Fruit fly (Drosophila melanogaster) whole organism, embryonic: ENCODE data around the gene rho-4.

Experiments
- Ada2b ChIP-seq: fragments of 200-800 bp; sonication (Bioruptor generic); IDR thresholded peaks from 2 replicates; pipeline ENCODE4 v1.3.6; 2022; ENCODE audit warnings: missing biosample characterization, missing genetic modification characterization
- Antp ChIP-seq: fragments of 200-800 bp; sonication (Bioruptor generic); optimal IDR thresholded peaks from 3 replicates; lab custom pipeline; 2016; ENCODE audit warnings: missing biosample characterization, missing genetic modification characterization
- Blimp-1 ChIP-seq: fragments of 200-800 bp; sonication (Bioruptor generic); optimal IDR thresholded peaks from 3 replicates; lab custom pipeline; 2018; ENCODE audit warnings: missing biosample characterization, missing genetic modification characterization, mild to moderate bottlenecking, moderate library complexity, missing genetic modification reagents
- CG10321 ChIP-seq: fragments of 200-800 bp; sonication (Bioruptor generic); IDR thresholded peaks from 2 replicates; pipeline ENCODE4 v1.3.6; 2022; ENCODE audit warnings: missing biosample characterization, missing genetic modification characterization
- CG10543 ChIP-seq: fragments of 200-800 bp; sonication (Bioruptor generic); optimal IDR thresholded peaks from 3 replicates; lab custom pipeline; 2017; ENCODE audit warnings: missing biosample characterization, mild to moderate bottlenecking, missing genetic modification characterization, moderate library complexity
- CG11456 ChIP-seq: fragments of 200-800 bp; sonication (Bioruptor generic); IDR thresholded peaks from 3 replicates; pipeline ENCODE4 v1.3.6; 2022; ENCODE audit warnings: missing biosample characterization, missing genetic modification characterization
- CG12744 ChIP-seq: fragments of 200-800 bp; sonication (Bioruptor generic); optimal IDR thresholded peaks from 2 replicates; lab custom pipeline; 2016; ENCODE audit warnings: missing biosample characterization, missing genetic modification characterization
- CG1603 ChIP-seq: fragments of 200-800 bp; sonication (Bioruptor generic); optimal IDR thresholded peaks from 2 replicates; lab custom pipeline; 2019; ENCODE audit warnings: missing biosample characterization, mild to moderate bottlenecking, missing genetic modification characterization, moderate library complexity
- CG1832 ChIP-seq: fragments of 200-800 bp; sonication (Bioruptor generic); optimal IDR thresholded peaks from 2 replicates; lab custom pipeline; 2017; ENCODE audit warnings: missing biosample characterization, mild to moderate bottlenecking, missing genetic modification characterization, inconsistent platforms
- CG30431 ChIP-seq: fragments of 200-800 bp; sonication (Bioruptor generic); optimal IDR thresholded peaks from 2 replicates; lab custom pipeline; 2017; ENCODE audit warnings: missing biosample characterization, missing genetic modification characterization
- CG8765 ChIP-seq: fragments of 200-800 bp; sonication (Bioruptor generic); IDR thresholded peaks from 2 replicates; pipeline ENCODE4 v1.3.6; 2022; ENCODE audit warnings: missing biosample characterization, missing genetic modification characterization
- CG9932 ChIP-seq: fragments of 200-800 bp; sonication (Bioruptor generic); IDR thresholded peaks from 2 replicates; pipeline ENCODE4 v1.3.6; 2022; ENCODE audit warnings: missing biosample characterization, missing genetic modification characterization
- CrebB ChIP-seq: fragments of 200-800 bp; sonication (Bioruptor generic); optimal IDR thresholded peaks from 3 replicates; lab custom pipeline; 2018; ENCODE audit warnings: missing biosample characterization, mild to moderate bottlenecking, missing genetic modification characterization
- Drgx ChIP-seq: fragments of 200-800 bp; sonication (Bioruptor generic); IDR thresholded peaks from 2 replicates; pipeline ENCODE4 v1.3.6; 2022; ENCODE audit warnings: missing biosample characterization, missing genetic modification characterization
- H15 ChIP-seq: fragments of 200-800 bp; sonication (Bioruptor generic); IDR thresholded peaks from 3 replicates; pipeline ENCODE4 v1.3.6; 2022; ENCODE audit warnings: missing biosample characterization, missing genetic modification characterization
- Hmx ChIP-seq: fragments of 200-800 bp; sonication (Bioruptor generic); optimal IDR thresholded peaks from 2 replicates; lab custom pipeline; 2016; ENCODE audit warnings: missing biosample characterization, missing genetic modification characterization
- Hr51 ChIP-seq, 2 experiments: fragments of 200-800 bp; sonication (Bioruptor generic); optimal IDR thresholded peaks; 2 replicates in 1 of 2; 3 replicates in 1 of 2; lab custom pipeline; 2016 to 2018; ENCODE audit warnings: missing biosample characterization in 2 of 2, missing genetic modification characterization in 2 of 2, mild to moderate bottlenecking in 1 of 2, moderate library complexity in 1 of 2
- Jarid2 ChIP-seq: fragments of 200-800 bp; sonication (Bioruptor generic); optimal IDR thresholded peaks from 3 replicates; lab custom pipeline; 2017; ENCODE audit warnings: mild to moderate bottlenecking, missing biosample characterization, missing genetic modification reagents, missing genetic modification characterization
- MESR4 ChIP-seq: fragments of 200-800 bp; sonication (Bioruptor generic); optimal IDR thresholded peaks from 2 replicates; lab custom pipeline; 2018; ENCODE audit warnings: missing biosample characterization, mild to moderate bottlenecking, missing genetic modification characterization, moderate library complexity
- Meics ChIP-seq: fragments of 200-800 bp; sonication (Bioruptor generic); optimal IDR thresholded peaks from 2 replicates; lab custom pipeline; 2017; ENCODE audit warnings: missing biosample characterization, mild to moderate bottlenecking, missing genetic modification characterization
- NfI ChIP-seq: fragments of 200-800 bp; sonication (Bioruptor generic); optimal IDR thresholded peaks from 3 replicates; lab custom pipeline; 2018; ENCODE audit warnings: missing biosample characterization, mild to moderate bottlenecking, missing genetic modification characterization, moderate library complexity
- PHDP ChIP-seq: fragments of 200-800 bp; sonication (Bioruptor generic); optimal IDR thresholded peaks from 3 replicates; lab custom pipeline; 2018; ENCODE audit warnings: missing biosample characterization, mild to moderate bottlenecking, missing genetic modification characterization, moderate library complexity
- Ravus ChIP-seq: fragments of 200-800 bp; sonication (Bioruptor generic); IDR thresholded peaks from 2 replicates; pipeline ENCODE4 v1.3.6; 2022; ENCODE audit warnings: missing biosample characterization, missing genetic modification characterization
- Rx ChIP-seq: fragments of 200-800 bp; sonication (Bioruptor generic); IDR thresholded peaks from 2 replicates; pipeline ENCODE4 v1.3.6; 2022; ENCODE audit warnings: missing biosample characterization, missing genetic modification characterization
- Scr ChIP-seq: fragments of 200-800 bp; sonication (Bioruptor generic); IDR thresholded peaks from 2 replicates; pipeline ENCODE4 v1.3.6; 2022; ENCODE audit warnings: missing biosample characterization, missing genetic modification characterization; ENCODE audit not compliant: partially characterized antibody
- Ssrp ChIP-seq: fragments of 200-800 bp; sonication (Bioruptor generic); optimal IDR thresholded peaks from 2 replicates; lab custom pipeline; 2018; ENCODE audit warnings: missing biosample characterization, mild to moderate bottlenecking, missing genetic modification characterization, moderate library complexity
- Tbp ChIP-seq: fragments of >200 bp; optimal IDR thresholded peaks from 2 replicates; lab custom pipeline; 2018; ENCODE audit warnings: missing biosample characterization, missing genetic modification characterization
- Trl ChIP-seq, 3 experiments: fragments of >200 bp in 2 of 3; fragments of 200-800 bp in 1 of 3; sonication (Bioruptor generic) in 1 of 3; optimal IDR thresholded peaks; 2 replicates in 1 of 3; 3 replicates in 2 of 3; lab custom pipeline; 2016 to 2017; ENCODE audit warnings: missing biosample characterization in 1 of 3, missing genetic modification characterization in 1 of 3
- YL-1 ChIP-seq: fragments of 200-800 bp; sonication (Bioruptor generic); optimal IDR thresholded peaks from 3 replicates; lab custom pipeline; 2017; ENCODE audit warnings: missing biosample characterization, mild to moderate bottlenecking, missing genetic modification characterization
- bab2 ChIP-seq: fragments of 200-800 bp; sonication (Bioruptor generic); optimal IDR thresholded peaks from 2 replicates; lab custom pipeline; 2016; ENCODE audit warnings: missing biosample characterization, missing genetic modification characterization
- br ChIP-seq: fragments of >200 bp; optimal IDR thresholded peaks from 2 replicates; lab custom pipeline; 2017
- corto ChIP-seq: fragments of 200-800 bp; sonication (Bioruptor generic); optimal IDR thresholded peaks from 2 replicates; lab custom pipeline; 2016; ENCODE audit warnings: missing biosample characterization, mild to moderate bottlenecking, missing genetic modification characterization, moderate library complexity
- crol ChIP-seq: fragments of 200-800 bp; sonication (Bioruptor generic); IDR thresholded peaks from 2 replicates; pipeline ENCODE4 v1.3.6; 2022; ENCODE audit warnings: missing biosample characterization, missing genetic modification characterization
- danr ChIP-seq: fragments of 200-800 bp; sonication (Bioruptor generic); IDR thresholded peaks from 2 replicates; pipeline ENCODE4 v1.3.6; 2022; ENCODE audit warnings: missing biosample characterization, missing genetic modification characterization
- emc ChIP-seq: fragments of 200-800 bp; sonication (Bioruptor generic); optimal IDR thresholded peaks from 2 replicates; lab custom pipeline; 2016; ENCODE audit warnings: missing biosample characterization, missing genetic modification characterization
- ewg ChIP-seq: fragments of 200-800 bp; sonication (Bioruptor generic); optimal IDR thresholded peaks from 3 replicates; lab custom pipeline; 2017; ENCODE audit warnings: mild to moderate bottlenecking, missing biosample characterization, missing genetic modification reagents, missing genetic modification characterization
- gcm2 ChIP-seq: fragments of 200-800 bp; sonication (Bioruptor generic); optimal IDR thresholded peaks from 2 replicates; lab custom pipeline; 2016; ENCODE audit warnings: missing biosample characterization, missing genetic modification characterization
- gem ChIP-seq: fragments of 200-800 bp; sonication (Bioruptor generic); optimal IDR thresholded peaks from 2 replicates; lab custom pipeline; 2019; ENCODE audit warnings: missing biosample characterization, mild to moderate bottlenecking, missing genetic modification characterization, moderate library complexity
- psq ChIP-seq: fragments of 200-800 bp; sonication (Bioruptor generic); optimal IDR thresholded peaks from 2 replicates; lab custom pipeline; 2017; ENCODE audit warnings: missing biosample characterization, missing genetic modification characterization
- salm ChIP-seq: fragments of 200-800 bp; sonication (Bioruptor generic); optimal IDR thresholded peaks from 2 replicates; lab custom pipeline; 2018; ENCODE audit warnings: missing biosample characterization, mild to moderate bottlenecking, missing genetic modification characterization
- schlank ChIP-seq: fragments of 200-800 bp; sonication (Bioruptor generic); optimal IDR thresholded peaks from 2 replicates; lab custom pipeline; 2018; ENCODE audit warnings: missing biosample characterization, mild to moderate bottlenecking, missing genetic modification characterization
- sens ChIP-seq: fragments of 200-800 bp; sonication (Bioruptor generic); peaks from one replicate; lab custom pipeline; 2016; ENCODE audit warnings: missing biosample characterization, missing genetic modification characterization
- sisA ChIP-seq: fragments of 200-800 bp; sonication (Bioruptor generic); IDR thresholded peaks from 2 replicates; pipeline ENCODE4 v1.3.6; 2022; ENCODE audit warnings: missing biosample characterization, missing genetic modification characterization
- stwl ChIP-seq: fragments of 200-800 bp; sonication (Bioruptor generic); optimal IDR thresholded peaks from 3 replicates; lab custom pipeline; 2018; ENCODE audit warnings: missing biosample characterization, mild to moderate bottlenecking, missing genetic modification characterization, moderate library complexity
- sug ChIP-seq: fragments of 200-800 bp; optimal IDR thresholded peaks from 2 replicates; lab custom pipeline; 2019; ENCODE audit warnings: missing biosample characterization, mild to moderate bottlenecking, missing genetic modification characterization, moderate library complexity
- unc-4 ChIP-seq: fragments of 200-800 bp; sonication (Bioruptor generic); IDR thresholded peaks from 2 replicates; pipeline ENCODE4 v1.3.6; 2022; ENCODE audit warnings: missing biosample characterization, missing genetic modification characterization; ENCODE audit not compliant: partially characterized antibody
- yki ChIP-seq: fragments of >200 bp; optimal IDR thresholded peaks from 3 replicates; lab custom pipeline; 2018
- zfh2 ChIP-seq: fragments of 200-800 bp; sonication (Bioruptor generic); optimal IDR thresholded peaks from 2 replicates; lab custom pipeline; 2016; ENCODE audit warnings: missing biosample characterization, missing genetic modification characterization

Gene rho-4

DNA sequence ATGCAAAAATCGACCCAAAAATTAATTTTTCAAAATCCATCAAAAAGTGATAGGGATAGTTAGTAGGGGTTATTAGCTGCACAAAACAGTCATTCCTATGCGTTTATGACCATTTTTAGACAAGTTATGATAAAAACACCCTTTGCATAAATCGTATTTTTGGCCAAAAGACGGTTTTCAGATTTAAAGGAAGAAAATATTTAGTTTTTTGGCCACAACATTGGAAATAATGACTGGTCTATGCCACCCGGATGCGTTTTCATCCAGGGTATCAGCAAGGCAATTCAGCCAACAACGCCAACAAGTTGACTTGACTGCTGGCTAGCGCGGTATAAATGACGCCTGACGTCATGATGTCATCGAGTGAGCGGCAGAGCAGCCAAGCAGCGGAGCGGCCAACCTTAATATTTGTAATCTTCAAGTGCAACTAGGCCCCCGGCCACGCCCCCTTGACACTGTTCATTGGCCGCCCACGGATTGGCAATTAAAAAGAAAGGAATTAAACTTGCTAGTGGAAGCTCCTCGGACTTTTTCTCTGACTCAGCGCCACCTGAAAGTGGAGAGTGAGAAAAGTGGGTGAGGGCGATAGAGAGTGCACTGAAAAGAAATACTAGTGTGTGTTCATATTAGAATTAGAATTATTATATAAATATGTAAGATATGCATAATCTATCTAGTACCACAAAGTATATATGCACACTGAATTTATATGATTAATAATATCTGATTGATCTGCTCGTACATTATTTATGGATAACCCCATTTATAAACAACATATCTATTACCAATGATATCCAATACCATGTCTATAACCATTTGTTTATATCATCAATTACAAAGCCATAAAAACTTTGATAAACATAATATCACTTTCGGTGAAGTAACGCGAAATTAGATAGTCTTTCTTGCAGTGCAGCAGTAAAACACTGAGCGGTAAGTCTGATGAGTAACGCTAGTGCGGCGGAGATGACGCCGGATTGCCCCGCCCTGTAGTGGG lies 39.6 kb upstream of the rho-4 start (continued):
- TF ChIP-seq ewg (GFP tag; lab: Kevin White, UChicago): peak; percentile 65
- TF ChIP-seq Meics (GFP tag; lab: Kevin White, UChicago): peak; percentile 91
- TF ChIP-seq Rx (GFP tag; lab: Robert Waterston, UW): no peak
- TF ChIP-seq Antp (GFP tag; lab: Kevin White, UChicago): peak; percentile 33
- 0 out of 3 replicates have a peak, but pooled peaks have one; percentile 28 for TF ChIP-seq CG11456 (GFP tag; lab: Robert Waterston, UW)
- TF ChIP-seq MESR4: no peak
- TF ChIP-seq YL-1 (GFP tag; lab: Kevin White, UChicago): peak; percentile 39
- no peak for TF ChIP-seq CG1603
- no peak for TF ChIP-seq Tbp (GFP tag; lab: Kevin White, UChicago)
- TF ChIP-seq unc-4: no peak
- 0 out of 3 replicates have a peak, but pooled peaks have one; percentile 26 for TF ChIP-seq H15
- peak in 1 of 2 experiments; percentile 94 for TF ChIP-seq Hr51 (GFP tag; optimal IDR thresholded peaks at IDR 0.05; lab: Kevin White, UChicago)
- TF ChIP-seq CG8765 (GFP tag; lab: Robert Waterston, UW): no peak
- peak; percentile 47 for TF ChIP-seq sisA
- peak; percentile 55; the same call in 1 of the 2 replicates for TF ChIP-seq danr
- no peak for TF ChIP-seq CG12744 (GFP tag; lab: Kevin White, UChicago)
- TF ChIP-seq schlank (tag; lab: Kevin White, UChicago): peak; percentile 19
- TF ChIP-seq Ssrp (tag; lab: Kevin White, UChicago): peak; percentile 85
- TF ChIP-seq CG30431: peak; percentile 58
- TF ChIP-seq NfI: peak; percentile 81
- TF ChIP-seq Drgx (GFP tag; lab: Robert Waterston, UW): peak; percentile 60
- peak; percentile 68 for TF ChIP-seq CG9932 (GFP tag; lab: Robert Waterston, UW)
- TF ChIP-seq CG10543 (GFP tag; lab: Kevin White, UChicago): peak; percentile 87
- peak; percentile 29 for TF ChIP-seq Hmx (GFP tag; lab: Kevin White, UChicago)
- TF ChIP-seq Blimp-1 (GFP tag; lab: Kevin White, UChicago): peak; percentile 76
- TF ChIP-seq gcm2 (GFP tag; lab: Kevin White, UChicago): no peak
- TF ChIP-seq CG10321 (GFP tag; lab: Robert Waterston, UW): no peak; the same call in 1 of the 2 replicates
- peak; percentile 47 for TF ChIP-seq bab2 (GFP tag; lab: Kevin White, UChicago)
- TF ChIP-seq sug (tag; lab: Kevin White, UChicago): peak; percentile 88
- no peak for TF ChIP-seq corto (GFP tag; lab: Kevin White, UChicago)
- no peak for TF ChIP-seq crol (GFP tag; lab: Robert Waterston, UW)
- peak; percentile 41 for TF ChIP-seq psq (GFP tag; lab: Kevin White, UChicago)
- peak; percentile 74 for TF ChIP-seq CrebB (tag; lab: Kevin White, UChicago)
- no peak for TF ChIP-seq stwl (tag; lab: Kevin White, UChicago)
- peak; percentile 48 for TF ChIP-seq zfh2
- TF ChIP-seq yki (lab: Kevin White, UChicago): no peak
- peak; percentile 58 for TF ChIP-seq Jarid2
- no peak for TF ChIP-seq Scr (GFP tag; lab: Robert Waterston, UW)
- TF ChIP-seq br (lab: Kevin White, UChicago): no peak
- no peak for TF ChIP-seq Ravus (GFP tag; lab: Robert Waterston, UW)
- peak; percentile 87 for TF ChIP-seq PHDP (tag; lab: Kevin White, UChicago)
- TF ChIP-seq salm (tag; lab: Kevin White, UChicago): peak; percentile 77
- TF ChIP-seq Ada2b (GFP tag; lab: Robert Waterston, UW): peak; percentile 64
- TF ChIP-seq CG1832 (GFP tag; lab: Kevin White, UChicago): no peak
- peak; percentile 93 for TF ChIP-seq gem (tag; lab: Kevin White, UChicago)
- no peak for TF ChIP-seq emc (GFP tag; lab: Kevin White, UChicago)
- peak; percentile 91 for TF ChIP-seq sens (GFP tag; lab: Kevin White, UChicago)
- no peak for TF ChIP-seq Trl (optimal IDR thresholded peaks at IDR 0.05; lab: Kevin White, UChicago)
- peak; percentile 9 for TF ChIP-seq Trl (GFP tag; optimal IDR thresholded peaks at IDR 0.05; lab: Kevin White, UChicago)
